Worm (Caenorhabditis elegans): ENCODE results near the gene ttll-12.

Gene ttll-12

ce11 chrII:9358230-9358629 is 19.4 kb downstream of the ttll-12 start, which contains the start of gene mel-11:
mel-11 (plus strand) TSS chrII:9358530.
- TF ChIP-seq F33H1.4 (GFP tag; IDR thresholded peaks at IDR 0.05) (no peak), Y67H2A.10 (GFP tag; conservative IDR thresholded peaks at IDR 0.05) (no peak), egrh-3 (GFP tag; IDR thresholded peaks at IDR 0.05) (no peak), T26A5.8 (tag; optimal IDR thresholded peaks at IDR 0.05) (no peak), tbp1 (GFP tag; optimal IDR thresholded peaks at IDR 0.05) (no peak), rec-8 (tag; optimal IDR thresholded peaks at IDR 0.05) (no peak), ceh-91 (GFP tag; IDR thresholded peaks at IDR 0.05) (no peak), nfyb-1 (GFP tag; IDR thresholded peaks at IDR 0.05) (no peak), let-526 (GFP tag; IDR thresholded peaks at IDR 0.05) (no peak)

DNA sequence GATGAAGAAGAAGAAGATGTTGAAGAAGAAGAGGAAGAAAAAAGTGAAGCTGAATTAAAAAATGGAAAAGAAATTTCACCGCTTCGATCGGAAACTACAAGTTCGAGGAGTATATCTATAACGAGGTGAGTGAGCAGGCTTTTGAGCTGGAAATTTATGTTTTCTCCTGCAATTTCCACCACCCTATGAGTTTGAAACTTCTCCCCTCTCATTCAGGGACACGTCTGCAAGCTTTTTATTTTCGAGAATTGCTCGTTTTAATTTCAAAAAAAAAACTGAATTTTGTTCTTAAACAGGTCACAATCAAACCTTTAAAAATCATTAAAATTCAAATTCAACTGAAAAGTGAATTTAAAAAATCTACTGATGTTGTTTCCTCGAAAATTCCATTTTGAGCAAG is 23.5 kb downstream of the ttll-12 start:
- TF ChIP-seq nhr-27 (tag; optimal IDR thresholded peaks at IDR 0.05), result no peak
- TF ChIP-seq ceh-100 (GFP tag; IDR thresholded peaks at IDR 0.05), result no peak
- TF ChIP-seq dox-1 (GFP tag; IDR thresholded peaks at IDR 0.05), result no peak
- TF ChIP-seq sdz-38 (tag; optimal IDR thresholded peaks at IDR 0.05), result no peak
- no peak for TF ChIP-seq fkh-3 (tag; optimal IDR thresholded peaks at IDR 0.05)
- TF ChIP-seq Y95B8A.8 (GFP tag; IDR thresholded peaks at IDR 0.05), result no peak

- TF ChIP-seq mel-28 (tag; optimal IDR thresholded peaks at IDR 0.05; ENCODE audit: borderline replicate concordance), result no peak
- no peak for TF ChIP-seq let-526 (GFP tag; IDR thresholded peaks at IDR 0.05)
- TF ChIP-seq tbp1 (GFP tag; optimal IDR thresholded peaks at IDR 0.05), result no peak
- TF ChIP-seq Y53G8AR.9 (GFP tag; conservative IDR thresholded peaks at IDR 0.05), result no peak
- no peak for TF ChIP-seq dpl-1 (GFP tag; optimal IDR thresholded peaks at IDR 0.05)
- TF ChIP-seq xnd-1 (tag; optimal IDR thresholded peaks at IDR 0.05), result no peak
- TF ChIP-seq nhr-179 (tag; optimal IDR thresholded peaks at IDR 0.05), result no peak
- TF ChIP-seq F22D6.2 (tag; optimal IDR thresholded peaks at IDR 0.05), result no peak
- TF ChIP-seq nhr-90 (tag; optimal IDR thresholded peaks at IDR 0.05), result no peak
- TF ChIP-seq mcd-1 (GFP tag; IDR thresholded peaks at IDR 0.05), result no peak
- no peak for TF ChIP-seq fkh-3 (tag; optimal IDR thresholded peaks at IDR 0.05)
Measured at ce11 chrII:9369394-9369793, 30.6 kb downstream of the ttll-12 start.

DNA sequence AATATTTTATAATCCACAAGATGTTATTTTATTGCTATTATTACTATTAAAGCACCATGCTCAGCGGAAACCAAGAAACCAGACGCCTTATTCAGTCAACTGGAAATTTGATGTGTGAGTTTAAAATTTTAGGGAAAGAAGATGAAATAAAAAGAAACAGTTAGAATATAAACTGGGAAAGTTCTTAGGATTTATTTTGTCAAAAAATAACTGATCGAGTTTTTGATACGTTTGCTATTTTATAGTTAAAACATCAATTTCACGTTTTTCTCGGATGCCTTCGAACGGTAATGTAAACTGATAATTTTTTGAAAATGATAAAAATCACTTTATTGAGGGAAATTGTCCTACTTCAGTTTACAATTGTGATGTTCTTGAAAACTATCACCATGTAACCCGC is 33.6 kb downstream of the ttll-12 start, which contains the start of gene C06C3.3:
TSS of gene C06C3.3 (minus strand) at position 101 of the 400 bp plus-strand sequence.
- TF ChIP-seq ztf-6 (GFP tag; IDR thresholded peaks at IDR 0.05) (no peak), attf-3 (GFP tag; conservative IDR thresholded peaks at IDR 0.05) (no peak), F23B12.7 (tag; optimal IDR thresholded peaks at IDR 0.05; ENCODE audit: insufficient read depth) (no peak)

- TF ChIP-seq Y56A3A.18 (GFP tag; IDR thresholded peaks at IDR 0.05) (no peak), nhr-179 (tag; optimal IDR thresholded peaks at IDR 0.05) (no peak), nfyb-1 (GFP tag; IDR thresholded peaks at IDR 0.05) (no peak)
Measured at ce11 chrII:9372991-9373390, 34.2 kb downstream of the ttll-12 start, which contains the start of gene C06C3.4. C06C3.4 (plus strand) TSS chrII:9373291.

ce11 chrII:9374807-9375206 is 36.0 kb downstream of the ttll-12 start, which contains the start of gene C06C3.12:
C06C3.12 (plus strand) TSS chrII:9375107.
- TF ChIP-seq hsf-1 (GFP tag; IDR thresholded peaks at IDR 0.05) (no peak), atf-7 (tag; optimal IDR thresholded peaks at IDR 0.05) (no peak), Y95B8A.8 (GFP tag; IDR thresholded peaks at IDR 0.05) (no peak), F55B11.4 (tag; optimal IDR thresholded peaks at IDR 0.05; ENCODE audit: borderline replicate concordance, insufficient read depth) (no peak), xnd-1 (tag; optimal IDR thresholded peaks at IDR 0.05) (no peak), tlf-1 (GFP tag; optimal IDR thresholded peaks at IDR 0.05) (no peak), aptf-2 (GFP tag; conservative IDR thresholded peaks at IDR 0.05) (no peak), ekl-4 (GFP tag; IDR thresholded peaks at IDR 0.05) (no peak), dpl-1 (GFP tag; optimal IDR thresholded peaks at IDR 0.05) (no peak), ceh-79 (tag; optimal IDR thresholded peaks at IDR 0.05) (no peak), F23B12.7 (tag; optimal IDR thresholded peaks at IDR 0.05; ENCODE audit: insufficient read depth) (no peak), nhr-120 (GFP tag; IDR thresholded peaks at IDR 0.05) (no peak), K12H6.12 (tag; optimal IDR thresholded peaks at IDR 0.05) (no peak), nfya-1 (tag; optimal IDR thresholded peaks at IDR 0.05; ENCODE audit: borderline replicate concordance, insufficient read depth) (no peak)
